Worm (Caenorhabditis elegans) whole organism, L4/young adult: ENCODE measurements around the gene F54E2.5.

ENCODE experiments used
- W03F9.2 ChIP-seq: fragments of 150-350 bp; optimal IDR thresholded peaks from 2 replicates; lab custom pipeline; 2014; ENCODE audit warnings: missing biosample characterization, missing genetic modification characterization
- dao-5 ChIP-seq: sonication (generic microtip); optimal IDR thresholded peaks from 2 replicates; lab custom pipeline; 2016; ENCODE audit warnings: missing genotype, missing genetic modification characterization, moderate library complexity, missing compliant biosample characterization
- him-1 ChIP-seq: sonication (generic microtip); optimal IDR thresholded peaks from 2 replicates; lab custom pipeline; 2016; ENCODE audit warnings: missing genotype, missing genetic modification reagents, missing genetic modification characterization, missing compliant biosample characterization

DNA sequence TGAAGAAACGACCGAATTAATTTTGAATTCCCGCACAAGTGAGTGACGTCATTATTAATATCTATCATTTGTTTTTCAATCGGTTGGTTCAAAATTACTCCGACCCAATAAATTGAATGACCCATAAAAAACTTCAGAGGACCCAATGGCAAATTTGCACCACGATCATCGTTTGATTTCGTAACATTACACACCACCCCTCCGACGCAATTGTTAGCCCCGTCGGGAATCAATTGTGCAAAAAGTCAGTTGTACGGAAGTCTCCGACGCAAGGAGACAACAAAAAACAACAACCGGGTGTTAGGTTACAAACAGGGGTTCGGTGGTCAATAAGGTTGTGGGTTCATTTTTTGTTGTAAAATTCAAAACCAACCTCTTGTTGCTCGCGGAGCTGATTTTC is 13.9 kb downstream of the F54E2.5 start:
- TF ChIP-seq dao-5 (tag; lab: Kevin White, UChicago) (no peak), W03F9.2 (tag; lab: Kevin White, UChicago) (no peak), him-1 (tag; lab: Kevin White, UChicago) (no peak)
